Worm (Caenorhabditis elegans) whole organism, mixed stage, embryonic: ENCODE data around the gene spe-43.

Experiments used
- blmp-1 ChIP-seq: fragments of 150-350 bp; optimal IDR thresholded peaks from 2 replicates; lab custom pipeline; 2014; ENCODE audit warnings: missing biosample characterization, missing genetic modification characterization
- ceh-43 ChIP-seq: fragments of 200-800 bp; sonication (Bioruptor generic); optimal IDR thresholded peaks from 2 replicates; lab custom pipeline; 2018; ENCODE audit warnings: mild to moderate bottlenecking, missing genetic modification characterization, moderate library complexity, missing compliant biosample characterization
- ces-1 ChIP-seq: fragments of 150-350 bp; optimal IDR thresholded peaks from 2 replicates; lab custom pipeline; 2014; ENCODE audit warnings: missing biosample characterization, missing genetic modification reagents, missing genetic modification characterization
- elt-1 ChIP-seq: sonication (generic microtip); optimal IDR thresholded peaks from 2 replicates; lab custom pipeline; 2017; ENCODE audit warnings: missing genetic modification characterization, mild to moderate bottlenecking, missing compliant biosample characterization, antibody characterized with exemption, moderate library complexity, borderline replicate concordance; ENCODE audit not compliant: insufficient read depth
- lsy-2 ChIP-seq: fragments of 150-350 bp; optimal IDR thresholded peaks from 2 replicates; lab custom pipeline; 2014; ENCODE audit warnings: missing biosample characterization, missing genetic modification characterization
- mep-1 ChIP-seq: fragments of 150-350 bp; optimal IDR thresholded peaks from 2 replicates; lab custom pipeline; 2017; ENCODE audit warnings: missing biosample characterization, missing genetic modification reagents, missing genetic modification characterization, inconsistent platforms
- nhr-28 ChIP-seq: fragments of 150-350 bp; optimal IDR thresholded peaks from 2 replicates; lab custom pipeline; 2014; ENCODE audit warnings: missing biosample characterization, missing genetic modification characterization
- sem-2 ChIP-seq: fragments of 200-800 bp; sonication (Bioruptor generic); optimal IDR thresholded peaks from 2 replicates; lab custom pipeline; 2018; ENCODE audit warnings: mild to moderate bottlenecking, missing genetic modification characterization, missing compliant biosample characterization
- snpc-4 ChIP-seq: fragments of 150-350 bp; optimal IDR thresholded peaks from 2 replicates; lab custom pipeline; 2014; ENCODE audit warnings: missing biosample characterization, missing genetic modification characterization

- TF ChIP-seq blmp-1 (tag; lab: Kevin White, UChicago) (no peak), lsy-2 (tag; lab: Kevin White, UChicago) (no peak), ces-1 (GFP tag; lab: Kevin White, UChicago) (no peak), mep-1 (tag; lab: Kevin White, UChicago) (no peak), snpc-4 (tag; lab: Kevin White, UChicago) (no peak), elt-1 (no peak), ceh-43 (no peak), nhr-28 (tag; lab: Kevin White, UChicago) (no peak), sem-2 (GFP tag; lab: Kevin White, UChicago) (no peak)
Measured at ce11 chrIV:13096778-13097177, 45.4 kb downstream of the spe-43 start.
